Fruit fly (Drosophila melanogaster): ENCODE results near the gene CG3558.
A peak's percentile ranks its signal among the peaks of the same experiment; 100 is the strongest.

Gene CG3558

dm6 chr2L:2944509-2944908 lies 48.2 kb upstream of the CG3558 start (continued):
- no peak for TF ChIP-seq TFAM (GFP tag; optimal IDR thresholded peaks at IDR 0.05)
- TF ChIP-seq lab (GFP tag; optimal IDR thresholded peaks at IDR 0.05): peak; percentile 74
- no peak for TF ChIP-seq Optix (GFP tag; IDR thresholded peaks at IDR 0.05)
- TF ChIP-seq CG8478 (optimal IDR thresholded peaks at IDR 0.05): no peak
- TF ChIP-seq CG13296 (GFP tag; optimal IDR thresholded peaks at IDR 0.05): no peak
- TF ChIP-seq Med (GFP tag): peak; percentile 82
- no peak for TF ChIP-seq Eip74EF (GFP tag; optimal IDR thresholded peaks at IDR 0.05)
- TF ChIP-seq CG7271 (tag; optimal IDR thresholded peaks at IDR 0.05): no peak
- TF ChIP-seq chn (GFP tag; optimal IDR thresholded peaks at IDR 0.05): no peak
- no peak for TF ChIP-seq fru (optimal IDR thresholded peaks at IDR 0.05)
- TF ChIP-seq CHES-1-like (GFP tag; optimal IDR thresholded peaks at IDR 0.05): no peak
- 0 out of 3 replicates have a peak, but pooled peaks have one; percentile 6 for TF ChIP-seq CG2889 (GFP tag; IDR thresholded peaks at IDR 0.05)
- TF ChIP-seq Nf-YA (GFP tag; IDR thresholded peaks at IDR 0.05): no peak
- no peak for TF ChIP-seq ash1 (GFP tag; optimal IDR thresholded peaks at IDR 0.05)
- TF ChIP-seq CG15269 (tag; optimal IDR thresholded peaks at IDR 0.05): no peak
- TF ChIP-seq ato (GFP tag; IDR thresholded peaks at IDR 0.05; ENCODE audit: partially characterized antibody): no peak
- no peak for TF ChIP-seq lmd (GFP tag; IDR thresholded peaks at IDR 0.05)
- no peak for TF ChIP-seq CG12659 (GFP tag; optimal IDR thresholded peaks at IDR 0.05)
- TF ChIP-seq tap (tag; optimal IDR thresholded peaks at IDR 0.05): no peak
- TF ChIP-seq sd (tag; optimal IDR thresholded peaks at IDR 0.05): no peak
- peak; percentile 9; the same call in 1 of the 3 replicates for TF ChIP-seq Dbx (GFP tag; IDR thresholded peaks at IDR 0.05)
- TF ChIP-seq luna (GFP tag; optimal IDR thresholded peaks at IDR 0.05): no peak
- TF ChIP-seq CG11398 (GFP tag; optimal IDR thresholded peaks at IDR 0.05): no peak
- no peak for TF ChIP-seq twi (tag; optimal IDR thresholded peaks at IDR 0.05)
- TF ChIP-seq CG14014 (GFP tag; IDR thresholded peaks at IDR 0.05): no peak
- TF ChIP-seq ssp (GFP tag; IDR thresholded peaks at IDR 0.05): no peak
- peak; percentile 78 for TF ChIP-seq sens (GFP tag)
- no peak for TF ChIP-seq CG17186 (GFP tag; optimal IDR thresholded peaks at IDR 0.05)
- TF ChIP-seq CG9817 (tag; optimal IDR thresholded peaks at IDR 0.05): no peak
- TF ChIP-seq CG11695 (GFP tag; IDR thresholded peaks at IDR 0.05): 0 out of 3 replicates have a peak, but pooled peaks have one; percentile 17
- peak; percentile 46; the same call in 2 of the 3 replicates for TF ChIP-seq dysf (GFP tag; IDR thresholded peaks at IDR 0.05)
- no peak for TF ChIP-seq CG14710 (tag; optimal IDR thresholded peaks at IDR 0.05)
- no peak for TF ChIP-seq CG16813 (GFP tag; IDR thresholded peaks at IDR 0.05; ENCODE audit: partially characterized antibody)
- no peak for TF ChIP-seq insv (GFP tag; optimal IDR thresholded peaks at IDR 0.05)
- TF ChIP-seq CG8944 (GFP tag; optimal IDR thresholded peaks at IDR 0.05): peak; percentile 3
- TF ChIP-seq cad (GFP tag; optimal IDR thresholded peaks at IDR 0.05): no peak
- peak; percentile 45; the same call in 1 of the 3 replicates for TF ChIP-seq ci (GFP tag; IDR thresholded peaks at IDR 0.05)
- no peak for TF ChIP-seq CG18764 (GFP tag; optimal IDR thresholded peaks at IDR 0.05)
- no peak for TF ChIP-seq corto (GFP tag; optimal IDR thresholded peaks at IDR 0.05)
- no peak for TF ChIP-seq CG6175 (GFP tag; IDR thresholded peaks at IDR 0.05)
- no peak for TF ChIP-seq chm (GFP tag; IDR thresholded peaks at IDR 0.05)
- TF ChIP-seq Ada2b (GFP tag; IDR thresholded peaks at IDR 0.05): 0 out of 2 replicates have a peak, but pooled peaks have one; percentile 5
- TF ChIP-seq dati (GFP tag; IDR thresholded peaks at IDR 0.05): no peak
- peak; percentile 28 for TF ChIP-seq CG9727 (GFP tag; optimal IDR thresholded peaks at IDR 0.05)
- no peak for TF ChIP-seq jumu (GFP tag; optimal IDR thresholded peaks at IDR 0.05)
- TF ChIP-seq tio (GFP tag; optimal IDR thresholded peaks at IDR 0.05): no peak
- no peak for TF ChIP-seq CG3281 (GFP tag; optimal IDR thresholded peaks at IDR 0.05)
- TF ChIP-seq CG12071 (GFP tag; optimal IDR thresholded peaks at IDR 0.05): no peak
- no peak for TF ChIP-seq kay (GFP tag; optimal IDR thresholded peaks at IDR 0.05)
- no peak for TF ChIP-seq ase (GFP tag; IDR thresholded peaks at IDR 0.05)
- TF ChIP-seq gce (GFP tag; IDR thresholded peaks at IDR 0.05): no peak
- no peak for TF ChIP-seq CG8388 (GFP tag; optimal IDR thresholded peaks at IDR 0.05)
- TF ChIP-seq CG5245 (GFP tag; optimal IDR thresholded peaks at IDR 0.05): no peak
